Worm (Caenorhabditis elegans) whole organism, midembryonic: Measurements from ENCODE around the gene ssp-32.
"Not testable (repeated sequence)": the region's sequence is repeated elsewhere in the genome, so short reads cannot be mapped to it uniquely, and the experiment has no call there.

ENCODE experiments used
- T22C8.4 ChIP-seq: fragments of 200-800 bp; sonication (Bioruptor generic); IDR thresholded peaks from 2 replicates; pipeline ENCODE4 v1.3.6; 2022; ENCODE audit warnings: missing genetic modification characterization, missing compliant biosample characterization
- cog-1 ChIP-seq: sonication (generic microtip); optimal IDR thresholded peaks from 2 replicates; lab custom pipeline; 2016; ENCODE audit warnings: missing genetic modification characterization, missing compliant biosample characterization
- flt-1 ChIP-seq: fragments of 200-800 bp; sonication (Bioruptor generic); IDR thresholded peaks from 2 replicates; pipeline ENCODE4 v1.3.6; 2022; ENCODE audit warnings: missing genetic modification characterization, missing compliant biosample characterization
- klf-2 ChIP-seq: fragments of 200-800 bp; sonication (Bioruptor generic); conservative IDR thresholded peaks from 2 replicates; pipeline ENCODE4 v1.3.6; 2022; ENCODE audit warnings: missing genetic modification reagents, missing genetic modification characterization, missing compliant biosample characterization
- med-1 ChIP-seq: sonication (generic microtip); optimal IDR thresholded peaks from 2 replicates; lab custom pipeline; 2017; ENCODE audit warnings: missing genetic modification characterization, mild to moderate bottlenecking, missing compliant biosample characterization, antibody characterized with exemption, missing genetic modification reagents; ENCODE audit not compliant: insufficient read depth
- ref-1 ChIP-seq: fragments of 200-800 bp; sonication (Bioruptor generic); conservative IDR thresholded peaks from 2 replicates; pipeline ENCODE4 v1.3.6; 2022; ENCODE audit warnings: missing genetic modification reagents, missing genetic modification characterization, missing compliant biosample characterization
- tab-1 ChIP-seq: fragments of 200-800 bp; sonication (Bioruptor generic); IDR thresholded peaks from 2 replicates; pipeline ENCODE4 v1.3.6; 2022; ENCODE audit warnings: missing genetic modification characterization, missing compliant biosample characterization
- ztf-23 ChIP-seq: fragments of 200-800 bp; sonication (Bioruptor generic); IDR thresholded peaks from 2 replicates; pipeline ENCODE4 v1.3.6; 2022; ENCODE audit warnings: missing genetic modification reagents, missing genetic modification characterization, missing compliant biosample characterization
- ztf-29 ChIP-seq: fragments of 200-800 bp; sonication (Bioruptor generic); IDR thresholded peaks from 2 replicates; pipeline ENCODE4 v1.3.6; 2022; ENCODE audit warnings: missing genetic modification reagents, missing genetic modification characterization, missing compliant biosample characterization

The ssp-32 gene

DNA sequence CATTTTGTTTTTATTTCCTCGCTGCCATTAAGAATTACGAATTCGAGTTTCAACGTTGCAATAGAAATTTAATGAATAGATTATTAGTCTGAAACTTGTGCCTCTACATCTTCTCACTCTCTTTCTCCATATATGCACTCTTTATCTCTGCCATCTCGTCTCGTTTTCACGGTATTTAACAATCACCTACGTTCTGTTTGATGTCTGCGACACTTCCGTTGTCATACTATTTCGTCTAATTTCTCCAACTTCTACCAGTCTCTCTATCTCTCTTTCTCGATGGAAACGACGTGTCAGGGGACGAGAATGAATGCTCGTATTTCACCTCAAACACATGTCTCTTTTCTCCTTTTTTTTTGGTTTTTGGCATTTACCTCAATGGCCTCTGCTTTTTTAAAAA, 21.4 kb upstream of the ssp-32 start:
- TF ChIP-seq tab-1 (GFP tag; lab: Robert Waterston, UW) (no peak), ztf-29 (GFP tag; lab: Robert Waterston, UW) (no peak), med-1 (GFP tag; lab: Kevin White, UChicago) (no peak), flt-1 (GFP tag; lab: Robert Waterston, UW) (no peak), ref-1 (GFP tag; lab: Robert Waterston, UW) (no peak), klf-2 (GFP tag; lab: Robert Waterston, UW) (no peak), T22C8.4 (GFP tag; lab: Robert Waterston, UW) (no peak), cog-1 (tag; lab: Kevin White, UChicago) (no peak), ztf-23 (GFP tag; lab: Robert Waterston, UW) (no peak)

DNA sequence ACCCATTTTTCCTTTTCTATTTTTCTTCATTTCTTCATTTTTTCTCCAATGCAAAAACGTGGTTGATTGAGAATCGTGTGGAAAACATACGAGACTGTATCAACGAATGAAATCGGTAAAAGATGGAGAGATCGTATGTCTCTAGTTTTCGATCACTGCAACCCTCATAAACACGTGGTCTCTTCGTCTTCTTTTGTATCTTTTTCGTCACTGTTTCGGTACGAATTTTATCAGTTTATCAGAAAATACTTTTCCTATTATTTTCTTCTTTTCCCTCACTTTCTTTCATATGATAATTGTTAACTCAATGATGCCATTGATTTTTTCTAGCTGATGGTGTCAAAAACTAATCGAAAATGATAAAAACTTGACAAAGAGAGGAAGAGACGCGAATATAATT, 19.5 kb upstream of the ssp-32 start:
- no peak for TF ChIP-seq T22C8.4 (GFP tag; lab: Robert Waterston, UW)
- no peak for TF ChIP-seq cog-1 (tag; lab: Kevin White, UChicago)
- no peak for TF ChIP-seq klf-2 (GFP tag; lab: Robert Waterston, UW)
- no peak for TF ChIP-seq ztf-23 (GFP tag; lab: Robert Waterston, UW)
- TF ChIP-seq med-1 (GFP tag; lab: Kevin White, UChicago): no peak
- no peak for TF ChIP-seq tab-1 (GFP tag; lab: Robert Waterston, UW)
- TF ChIP-seq ref-1 (GFP tag; lab: Robert Waterston, UW): no peak
- no peak for TF ChIP-seq ztf-29 (GFP tag; lab: Robert Waterston, UW)
- TF ChIP-seq flt-1 (GFP tag; lab: Robert Waterston, UW): no peak

DNA sequence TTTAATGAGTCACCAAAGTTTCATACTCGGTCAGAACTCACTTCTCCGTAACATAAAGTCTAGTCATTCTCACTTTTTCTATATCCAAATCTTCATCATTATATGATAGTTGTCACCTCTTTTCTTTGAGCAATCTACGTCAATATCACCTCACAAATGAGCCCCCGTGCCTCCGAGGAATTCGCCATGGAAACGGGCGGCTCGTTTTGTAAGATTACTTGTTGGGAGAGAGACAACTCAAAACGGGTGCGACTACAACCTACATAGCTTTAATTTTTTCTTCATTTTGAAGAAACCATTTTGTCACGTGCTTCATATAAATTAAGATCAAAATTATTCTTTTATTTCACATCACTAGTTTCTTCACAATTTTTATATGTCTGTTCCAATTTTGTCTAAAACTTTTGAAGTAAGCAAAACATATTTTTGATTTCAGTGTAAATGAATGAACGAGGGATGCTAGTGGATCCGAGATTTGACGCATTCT, 16.3 kb upstream of the ssp-32 start, which contains the start of gene nhr-4:
nhr-4 (plus strand) TSS at position 437 of the 487 bp plus-strand sequence.
- no peak for TF ChIP-seq T22C8.4 (GFP tag; lab: Robert Waterston, UW)
- TF ChIP-seq cog-1 (tag; lab: Kevin White, UChicago): no peak
- no peak for TF ChIP-seq med-1 (GFP tag; lab: Kevin White, UChicago)
- no peak for TF ChIP-seq flt-1 (GFP tag; lab: Robert Waterston, UW)
- TF ChIP-seq ztf-29 (GFP tag; lab: Robert Waterston, UW): no peak
- TF ChIP-seq klf-2 (GFP tag; lab: Robert Waterston, UW): no peak
- TF ChIP-seq tab-1 (GFP tag; lab: Robert Waterston, UW): no peak
- no peak for TF ChIP-seq ztf-23 (GFP tag; lab: Robert Waterston, UW)
- TF ChIP-seq ref-1 (GFP tag; lab: Robert Waterston, UW): no peak

DNA sequence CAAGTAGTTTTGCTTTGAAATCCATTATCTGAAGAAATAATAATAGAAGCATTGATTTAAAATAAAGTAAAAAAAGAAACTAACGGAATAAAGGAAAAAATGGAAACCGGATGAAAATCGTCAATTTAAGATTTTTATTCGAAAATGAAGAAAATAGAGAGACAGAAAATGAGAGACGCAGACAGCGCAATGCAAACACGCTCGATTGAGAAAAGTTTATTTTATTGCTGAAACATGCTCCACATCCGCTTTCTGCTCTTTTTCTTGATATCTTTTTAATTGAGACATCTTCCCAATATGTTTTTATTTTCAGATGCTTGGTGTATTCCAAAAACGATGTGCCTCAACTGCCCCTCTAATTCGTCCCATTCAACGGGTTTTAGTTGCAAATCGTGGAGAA, 10.9 kb upstream of the ssp-32 start, which contains the start of the genes prp-18 and mccc-1:
prp-18 (minus strand) TSS at position 127 of the 400 bp plus-strand sequence.
mccc-1 (plus strand) TSS at position 314 of the 400 bp plus-strand sequence.
- TF ChIP-seq klf-2 (GFP tag; lab: Robert Waterston, UW): no peak
- TF ChIP-seq med-1 (GFP tag; lab: Kevin White, UChicago): no peak
- no peak for TF ChIP-seq T22C8.4 (GFP tag; lab: Robert Waterston, UW)
- no peak for TF ChIP-seq ztf-23 (GFP tag; lab: Robert Waterston, UW)
- TF ChIP-seq ztf-29 (GFP tag; lab: Robert Waterston, UW): no peak
- no peak for TF ChIP-seq tab-1 (GFP tag; lab: Robert Waterston, UW)
- no peak for TF ChIP-seq ref-1 (GFP tag; lab: Robert Waterston, UW)
- no peak for TF ChIP-seq flt-1 (GFP tag; lab: Robert Waterston, UW)
- no peak for TF ChIP-seq cog-1 (tag; lab: Kevin White, UChicago)

DNA sequence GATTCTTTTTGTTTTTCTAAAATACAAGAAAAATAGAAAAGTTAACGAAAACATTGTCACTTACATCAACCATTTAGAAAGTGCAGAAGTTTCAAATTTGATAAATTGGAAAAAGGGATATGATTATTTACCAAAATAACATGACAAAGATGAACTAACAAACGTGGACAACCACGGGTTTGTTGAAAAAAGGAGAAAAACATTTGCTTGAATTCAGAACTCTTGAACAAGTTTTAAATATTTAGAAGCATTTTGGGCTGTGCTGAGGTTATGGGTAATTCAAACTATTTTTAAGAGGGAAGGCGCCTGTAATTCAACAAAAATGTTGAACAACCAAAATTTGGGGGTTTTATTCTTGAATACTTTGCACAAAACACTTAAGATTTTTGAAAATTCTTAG, 5.3 kb upstream of the ssp-32 start, which contains the start of gene ttbk-3:
ttbk-3 (minus strand) TSS at position 101 of the 400 bp plus-strand sequence.
- TF ChIP-seq cog-1 (tag; lab: Kevin White, UChicago) (no peak), flt-1 (GFP tag; lab: Robert Waterston, UW) (no peak), ztf-29 (GFP tag; lab: Robert Waterston, UW) (no peak), ref-1 (GFP tag; lab: Robert Waterston, UW) (no peak), tab-1 (GFP tag; lab: Robert Waterston, UW) (no peak), ztf-23 (GFP tag; lab: Robert Waterston, UW) (no peak), T22C8.4 (GFP tag; lab: Robert Waterston, UW) (no peak), med-1 (GFP tag; lab: Kevin White, UChicago) (no peak), klf-2 (GFP tag; lab: Robert Waterston, UW) (no peak)

DNA sequence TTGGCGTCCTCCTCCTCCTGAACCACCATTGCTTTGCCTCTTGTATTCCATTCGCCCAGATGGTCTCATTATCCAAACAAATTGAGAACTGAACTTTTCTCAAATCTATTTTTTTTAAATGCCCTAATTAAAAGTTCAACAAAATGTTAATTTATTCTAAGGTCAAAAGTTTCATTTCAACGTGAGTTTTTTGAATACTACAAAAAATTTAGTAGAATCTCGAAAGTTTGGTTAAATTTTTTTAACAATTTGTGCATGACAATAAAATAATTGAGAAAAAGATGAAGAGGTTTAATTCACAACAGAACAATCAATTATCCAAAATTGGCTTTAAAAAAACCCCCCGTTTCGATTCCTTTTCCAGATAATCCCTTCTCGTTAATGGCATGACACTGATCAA, 3.2 kb upstream of the ssp-32 start, which contains the start of gene F32B6.4:
F32B6.4 (minus strand) TSS at position 101 of the 400 bp plus-strand sequence.
- TF ChIP-seq cog-1 (tag; lab: Kevin White, UChicago) (no peak), tab-1 (GFP tag; lab: Robert Waterston, UW) (no peak), ztf-29 (GFP tag; lab: Robert Waterston, UW) (no peak), ztf-23 (GFP tag; lab: Robert Waterston, UW) (no peak), flt-1 (GFP tag; lab: Robert Waterston, UW) (no peak), T22C8.4 (GFP tag; lab: Robert Waterston, UW) (no peak), med-1 (GFP tag; lab: Kevin White, UChicago) (no peak), klf-2 (GFP tag; lab: Robert Waterston, UW) (no peak), ref-1 (GFP tag; lab: Robert Waterston, UW) (no peak)

DNA sequence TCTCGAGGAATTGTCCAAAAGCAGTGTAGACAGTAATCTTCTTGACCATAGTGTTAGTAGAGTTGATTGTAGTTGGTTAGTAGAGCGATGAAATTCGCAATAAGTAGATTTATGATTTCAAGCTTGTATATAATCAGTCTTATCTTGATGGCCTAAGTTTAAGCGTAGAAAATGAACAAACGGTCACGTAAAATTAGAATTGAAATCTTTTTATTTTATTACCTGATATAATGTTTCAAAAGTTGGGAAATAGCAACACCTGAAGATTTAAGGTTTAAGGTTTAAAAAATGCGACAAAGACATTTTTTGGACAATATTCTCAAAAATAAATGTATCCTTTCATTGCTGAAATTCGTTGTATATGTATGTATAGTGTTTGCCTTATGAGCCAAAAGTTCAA, 1.5 kb upstream of the ssp-32 start, which contains the start of gene sss-1:
sss-1 (minus strand) TSS at position 101 of the 400 bp plus-strand sequence.
- not testable (repeated sequence) for TF ChIP-seq med-1 (GFP tag; lab: Kevin White, UChicago); ztf-29 (GFP tag; lab: Robert Waterston, UW); ztf-23 (GFP tag; lab: Robert Waterston, UW)

DNA sequence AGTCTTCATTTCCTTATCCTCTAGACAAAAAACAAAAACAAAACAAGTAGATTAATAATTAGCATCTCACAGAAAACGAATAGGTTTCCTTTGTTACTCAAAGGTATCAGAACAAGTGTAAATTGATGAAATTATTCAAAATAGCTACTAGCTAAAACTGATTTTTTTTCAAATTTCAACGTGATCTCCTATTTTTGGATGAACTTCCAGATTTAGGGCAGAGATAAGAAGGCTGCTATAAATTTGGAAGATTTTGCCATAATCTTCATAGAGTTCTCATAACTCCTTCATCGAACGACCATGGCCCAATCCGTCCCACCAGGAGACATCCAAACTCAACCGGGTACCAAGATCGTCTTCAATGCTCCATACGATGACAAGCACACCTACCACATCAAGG, 857 bp upstream of the ssp-32 start, which contains the start of gene msp-77:
msp-77 (plus strand) TSS at position 301 of the 400 bp plus-strand sequence.
- TF ChIP-seq cog-1 (tag; lab: Kevin White, UChicago); T22C8.4 (GFP tag; lab: Robert Waterston, UW); tab-1 (GFP tag; lab: Robert Waterston, UW): not testable (repeated sequence)
